Fruit fly (Drosophila melanogaster) whole organism, wandering third instar larva: ENCODE data around the gene betaTub85D.

Experiments
- Abd-B ChIP-seq: fragments of >200 bp; optimal IDR thresholded peaks from 2 replicates; lab custom pipeline; 2017; ENCODE audit warnings: missing biosample characterization, missing genetic modification characterization
- CG32264 ChIP-seq: fragments of 200-800 bp; sonication (Bioruptor generic); optimal IDR thresholded peaks from 2 replicates; lab custom pipeline; 2016; ENCODE audit warnings: missing biosample characterization, missing genetic modification characterization
- CG9705 ChIP-seq: fragments of 200-800 bp; sonication (Bioruptor generic); optimal IDR thresholded peaks from 2 replicates; lab custom pipeline; 2018; ENCODE audit warnings: missing biosample characterization, mild to moderate bottlenecking, missing genetic modification characterization
- CrebA ChIP-seq: fragments of 200-800 bp; sonication (Bioruptor generic); optimal IDR thresholded peaks from 2 replicates; lab custom pipeline; 2016; ENCODE audit warnings: missing biosample characterization, mild to moderate bottlenecking, missing genetic modification characterization, borderline replicate concordance
- Dfd ChIP-seq: fragments of >200 bp; optimal IDR thresholded peaks from 2 replicates; lab custom pipeline; 2017; ENCODE audit warnings: missing biosample characterization, missing genetic modification characterization
- Dif ChIP-seq: fragments of 200-275, 200-300 bp; sonication (Bioruptor generic); optimal IDR thresholded peaks from 2 replicates; lab custom pipeline; 2018; ENCODE audit warnings: missing biosample characterization, missing genetic modification characterization; ENCODE audit not compliant: partially characterized antibody
- GATAd ChIP-seq: sonication (Bioruptor generic); optimal IDR thresholded peaks from 2 replicates; lab custom pipeline; 2016; ENCODE audit warnings: missing biosample characterization, missing genetic modification characterization
- HLH106 ChIP-seq: fragments of 200-800 bp; optimal IDR thresholded peaks from 3 replicates; lab custom pipeline; 2019; ENCODE audit warnings: missing biosample characterization, mild to moderate bottlenecking, missing genetic modification characterization, moderate library complexity
- Hnf4 ChIP-seq: fragments of 200-800 bp; sonication (Bioruptor generic); optimal IDR thresholded peaks from 2 replicates; lab custom pipeline; 2016; ENCODE audit warnings: missing biosample characterization, mild to moderate bottlenecking, missing genetic modification characterization
- Hr78 ChIP-seq: fragments of >200 bp; optimal IDR thresholded peaks from 2 replicates; lab custom pipeline; 2017; ENCODE audit warnings: missing biosample characterization, missing genetic modification characterization
- Hr83 ChIP-seq: fragments of 200-300 bp; sonication (Bioruptor generic); optimal IDR thresholded peaks from 2 replicates; lab custom pipeline; 2016; ENCODE audit warnings: missing biosample characterization, mild to moderate bottlenecking, missing genetic modification characterization, moderate library complexity; ENCODE audit not compliant: poor library complexity, severe bottlenecking
- Jra ChIP-seq: sonication (Bioruptor generic); optimal IDR thresholded peaks from 2 replicates; lab custom pipeline; 2016; ENCODE audit warnings: missing biosample characterization, missing genetic modification characterization
- Mio ChIP-seq: sonication (Bioruptor generic); optimal IDR thresholded peaks from 2 replicates; lab custom pipeline; 2016; ENCODE audit warnings: missing biosample characterization, missing genetic modification characterization
- Myc ChIP-seq: fragments of >200 bp; optimal IDR thresholded peaks from 2 replicates; lab custom pipeline; 2017
- N ChIP-seq: fragments of >200 bp; optimal IDR thresholded peaks from 2 replicates; lab custom pipeline; 2018; ENCODE audit warnings: missing biosample characterization, missing external identifiers, missing genetic modification characterization
- OdsH ChIP-seq: fragments of 200-800 bp; sonication (Bioruptor generic); optimal IDR thresholded peaks from 2 replicates; lab custom pipeline; 2016; ENCODE audit warnings: missing biosample characterization, mild to moderate bottlenecking, missing genetic modification characterization
- Rel ChIP-seq, 2 experiments: fragments of 200-800 bp; sonication (Bioruptor generic) in 1 of 2; optimal IDR thresholded peaks; 2 replicates in 1 of 2; 3 replicates in 1 of 2; lab custom pipeline; 2016 to 2019; ENCODE audit warnings: mild to moderate bottlenecking in 2 of 2, missing biosample characterization in 2 of 2, missing genetic modification characterization in 2 of 2, moderate library complexity in 1 of 2
- Sp1 ChIP-seq: fragments of 200-800 bp; sonication (Bioruptor generic); optimal IDR thresholded peaks from 3 replicates; lab custom pipeline; 2019; ENCODE audit warnings: missing biosample characterization, mild to moderate bottlenecking, missing genetic modification characterization, moderate library complexity
- Vsx2 ChIP-seq: fragments of 200-300, 225-300 bp; sonication (Bioruptor generic); optimal IDR thresholded peaks from 2 replicates; lab custom pipeline; 2018; ENCODE audit warnings: missing biosample characterization, missing genetic modification characterization; ENCODE audit not compliant: partially characterized antibody
- br ChIP-seq: fragments of 200-800 bp; sonication (Bioruptor generic); optimal IDR thresholded peaks from 2 replicates; lab custom pipeline; 2016; ENCODE audit warnings: missing biosample characterization, missing genetic modification characterization
- brk ChIP-seq: fragments of 200-800 bp; sonication (Bioruptor generic); optimal IDR thresholded peaks from 2 replicates; lab custom pipeline; 2016; ENCODE audit warnings: missing biosample characterization, mild to moderate bottlenecking, missing genetic modification characterization
- dl ChIP-seq, 2 experiments: fragments of 175-275, 200-275 bp in 1 of 2; fragments of 200-275 bp in 1 of 2; sonication (Bioruptor generic); optimal IDR thresholded peaks; lab custom pipeline; 2018; ENCODE audit warnings: mild to moderate bottlenecking in 2 of 2, missing biosample characterization in 2 of 2, missing genetic modification characterization in 2 of 2, moderate library complexity in 2 of 2; ENCODE audit not compliant: partially characterized antibody in 2 of 2, insufficient read depth in 1 of 2
- dmrt93B ChIP-seq: fragments of 200-800 bp; sonication (Bioruptor generic); optimal IDR thresholded peaks from 2 replicates; lab custom pipeline; 2018; ENCODE audit warnings: missing biosample characterization, mild to moderate bottlenecking, missing genetic modification characterization
- dsf ChIP-seq: sonication (Bioruptor generic); optimal IDR thresholded peaks from 2 replicates; lab custom pipeline; 2016; ENCODE audit warnings: missing biosample characterization, missing genetic modification characterization, borderline replicate concordance
- ey ChIP-seq: fragments of 200-800 bp; sonication (Bioruptor generic); optimal IDR thresholded peaks from 2 replicates; lab custom pipeline; 2016; ENCODE audit warnings: missing biosample characterization, missing genetic modification characterization
- foxo ChIP-seq, 2 experiments: fragments of 200-800 bp; sonication (Bioruptor generic); optimal IDR thresholded peaks; 2 replicates in 1 of 2; 3 replicates in 1 of 2; lab custom pipeline; 2016 to 2017; ENCODE audit warnings: missing biosample characterization in 2 of 2, missing genetic modification characterization in 2 of 2
- fru ChIP-seq: fragments of 200-800 bp; sonication (Bioruptor generic); optimal IDR thresholded peaks from 3 replicates; lab custom pipeline; 2016; ENCODE audit warnings: missing biosample characterization, mild to moderate bottlenecking, missing genetic modification characterization
- h ChIP-seq: fragments of 200-800 bp; sonication (Bioruptor generic); optimal IDR thresholded peaks from 3 replicates; lab custom pipeline; 2016; ENCODE audit warnings: missing biosample characterization, mild to moderate bottlenecking, missing genetic modification characterization
- jim ChIP-seq: fragments of 175-275, 200-325 bp; sonication (Bioruptor generic); optimal IDR thresholded peaks from 2 replicates; lab custom pipeline; 2016; ENCODE audit warnings: missing biosample characterization, mild to moderate bottlenecking, missing genetic modification characterization
- lola ChIP-seq: fragments of >200 bp; optimal IDR thresholded peaks from 2 replicates; lab custom pipeline; 2017; ENCODE audit warnings: missing biosample characterization, missing genetic modification characterization
- pan ChIP-seq: fragments of >200 bp; optimal IDR thresholded peaks from 2 replicates; lab custom pipeline; 2017
- psq ChIP-seq: fragments of 200-800 bp; sonication (Bioruptor generic); optimal IDR thresholded peaks from 3 replicates; lab custom pipeline; 2017; ENCODE audit warnings: missing biosample characterization, mild to moderate bottlenecking, missing genetic modification characterization, moderate library complexity
- rgr ChIP-seq: fragments of 200-800 bp; sonication (Bioruptor generic); optimal IDR thresholded peaks from 3 replicates; lab custom pipeline; 2016; ENCODE audit warnings: missing biosample characterization, mild to moderate bottlenecking, missing genetic modification characterization
- sage ChIP-seq: fragments of 200-800 bp; sonication (Bioruptor generic); optimal IDR thresholded peaks from 2 replicates; lab custom pipeline; 2016; ENCODE audit warnings: missing biosample characterization, mild to moderate bottlenecking, missing genetic modification characterization
- sv ChIP-seq: fragments of 200-800 bp; sonication (Bioruptor generic); optimal IDR thresholded peaks from 3 replicates; lab custom pipeline; 2016; ENCODE audit warnings: missing biosample characterization, missing genetic modification characterization
- tai ChIP-seq: sonication (Bioruptor generic); optimal IDR thresholded peaks from 2 replicates; lab custom pipeline; 2016; ENCODE audit warnings: missing biosample characterization, missing genetic modification characterization
- usp ChIP-seq: fragments of >200 bp; optimal IDR thresholded peaks from 2 replicates; lab custom pipeline; 2017; ENCODE audit warnings: missing biosample characterization, missing genetic modification characterization
- woc ChIP-seq: sonication (Bioruptor generic); optimal IDR thresholded peaks from 2 replicates; lab custom pipeline; 2016; ENCODE audit warnings: missing biosample characterization, mild to moderate bottlenecking, missing genetic modification characterization

The betaTub85D gene

DNA sequence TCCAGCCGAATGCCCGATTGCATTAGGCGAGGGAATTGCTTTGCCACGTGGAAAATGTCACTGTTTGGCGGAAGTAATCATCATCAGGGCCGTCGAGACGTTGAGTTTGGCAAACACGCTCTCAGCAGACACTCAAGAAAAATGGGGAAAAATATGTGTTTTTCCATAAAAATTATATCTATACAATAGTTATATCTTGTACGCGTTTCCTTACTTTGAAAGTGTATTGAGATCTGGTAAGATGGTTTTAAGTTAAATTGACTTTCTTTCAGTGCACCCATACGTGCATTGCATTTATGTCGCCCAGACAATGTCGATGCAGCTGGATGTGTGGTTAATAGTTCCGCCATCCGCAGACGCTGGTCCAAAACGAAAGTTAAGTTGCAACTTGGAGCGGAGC, 24.1 kb downstream of the betaTub85D start:
- TF ChIP-seq N (GFP tag; lab: Kevin White, UChicago) (no peak), Mio (GFP tag; lab: Kevin White, UChicago) (no peak)

DNA sequence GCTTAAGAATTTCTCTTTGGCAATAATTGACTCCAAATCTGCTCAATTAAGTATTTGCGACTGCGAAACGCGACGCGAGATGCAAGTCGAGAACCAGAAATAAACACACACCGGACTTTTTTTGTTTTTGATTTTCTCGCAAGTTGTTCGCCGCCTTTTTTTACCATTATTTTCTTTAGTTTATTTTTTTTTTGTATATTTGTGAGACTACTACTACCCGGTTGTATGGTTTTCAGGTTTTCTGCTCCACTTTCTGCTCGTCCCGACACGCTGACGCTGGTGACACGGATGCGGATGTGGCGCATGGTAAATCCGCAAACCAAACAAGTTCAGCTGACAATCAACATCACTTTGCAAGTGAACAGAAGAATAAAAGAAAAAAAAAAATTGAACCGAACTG, 29.1 kb downstream of the betaTub85D start:
- no peak for TF ChIP-seq h (GFP tag; lab: Kevin White, UChicago)
- no peak for TF ChIP-seq woc (GFP tag; lab: Kevin White, UChicago)
- TF ChIP-seq tai, result no peak
- TF ChIP-seq Myc (lab: Kevin White, UChicago), result no peak
- no peak for TF ChIP-seq ey (GFP tag; lab: Kevin White, UChicago)
- no peak for TF ChIP-seq GATAd
- TF ChIP-seq CrebA (GFP tag; lab: Kevin White, UChicago), result no peak
- TF ChIP-seq jim (GFP tag; lab: Kevin White, UChicago), result no peak
- no peak for TF ChIP-seq Hr78
- no peak for TF ChIP-seq rgr (GFP tag; lab: Kevin White, UChicago)
- TF ChIP-seq Jra, result no peak
- no peak for TF ChIP-seq Mio (GFP tag; lab: Kevin White, UChicago)
- TF ChIP-seq CG32264, result no peak
- TF ChIP-seq Dif (GFP tag; lab: Kevin White, UChicago), result no peak
- TF ChIP-seq Hnf4, result no peak
- TF ChIP-seq HLH106 (tag; lab: Kevin White, UChicago), result no peak
- TF ChIP-seq lola (GFP tag; lab: Kevin White, UChicago), result no peak
- no peak for TF ChIP-seq CG9705 (GFP tag; lab: Kevin White, UChicago)
- TF ChIP-seq dsf (GFP tag; lab: Kevin White, UChicago), result no peak
- no peak for TF ChIP-seq Abd-B (GFP tag; lab: Kevin White, UChicago)

DNA sequence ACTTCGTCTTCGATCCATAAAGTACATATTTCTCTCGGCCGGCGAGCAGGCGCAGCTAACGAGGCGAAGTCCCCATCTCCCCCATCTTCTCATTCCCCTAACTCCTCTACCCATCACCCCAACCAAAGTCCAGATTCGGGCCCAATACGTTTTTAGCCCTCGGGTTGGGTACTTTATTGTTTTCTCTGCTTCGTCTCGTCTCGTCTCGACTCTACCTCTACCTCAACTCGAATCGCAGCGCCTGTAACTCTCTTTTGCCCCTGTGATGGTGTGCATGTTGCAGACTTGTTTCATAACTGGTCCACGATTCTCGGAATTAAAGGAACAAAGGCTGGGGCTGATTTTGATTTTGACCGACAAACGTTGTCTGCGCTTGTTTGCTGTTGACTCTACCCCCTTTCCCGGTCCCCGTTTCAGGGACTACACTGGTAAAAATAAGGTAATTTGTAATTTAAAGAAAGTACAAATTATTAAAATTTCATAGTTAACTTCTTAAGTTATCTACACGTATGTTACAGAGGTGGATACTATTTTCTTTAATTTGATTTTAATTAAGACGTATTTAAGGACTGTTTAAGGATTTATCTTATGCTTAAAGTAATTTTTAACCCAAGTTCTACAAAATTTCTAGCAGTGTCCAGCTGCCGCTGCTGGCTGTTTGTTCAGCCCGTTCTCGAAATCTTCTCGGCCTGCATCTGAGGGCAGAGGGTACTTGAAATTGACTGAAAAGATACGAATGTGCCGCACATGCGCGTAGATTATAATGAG, 31.3 kb downstream of the betaTub85D start:
- TF ChIP-seq br (GFP tag; lab: Kevin White, UChicago) (peak; percentile 88), dmrt93B (GFP tag; lab: Kevin White, UChicago) (peak; percentile 79), fru (GFP tag; lab: Kevin White, UChicago) (peak; percentile 96), psq (GFP tag; lab: Kevin White, UChicago) (peak; percentile 93), Hnf4 (peak; percentile 94), Hr83 (peak; percentile 82), Abd-B (GFP tag; lab: Kevin White, UChicago) (no peak), foxo (GFP tag; optimal IDR thresholded peaks at IDR 0.05; lab: Kevin White, UChicago) (peak in 1 of 2 experiments; percentile 93), lola (GFP tag; lab: Kevin White, UChicago) (no peak), brk (GFP tag; lab: Kevin White, UChicago) (peak; percentile 81), N (GFP tag; lab: Kevin White, UChicago) (no peak), h (GFP tag; lab: Kevin White, UChicago) (peak; percentile 95), jim (GFP tag; lab: Kevin White, UChicago) (no peak), sv (GFP tag; lab: Kevin White, UChicago) (no peak), Rel (GFP tag; optimal IDR thresholded peaks at IDR 0.05; lab: Kevin White, UChicago) (peak; percentile 73), Rel (tag; optimal IDR thresholded peaks at IDR 0.05; lab: Kevin White, UChicago) (peak; percentile 68), pan (lab: Kevin White, UChicago) (no peak), rgr (GFP tag; lab: Kevin White, UChicago) (peak; percentile 88), OdsH (GFP tag; lab: Kevin White, UChicago) (peak; percentile 93), sage (GFP tag; lab: Kevin White, UChicago) (peak; percentile 86), dl (GFP tag; optimal IDR thresholded peaks at IDR 0.05; lab: Kevin White, UChicago; ENCODE audit: insufficient read depth in 1 of 2, partially characterized antibody in 2 of 2) (no peak), Myc (lab: Kevin White, UChicago) (no peak), HLH106 (tag; lab: Kevin White, UChicago) (peak; percentile 95), GATAd (peak; percentile 11), Vsx2 (GFP tag; lab: Kevin White, UChicago) (peak; percentile 71), CG9705 (GFP tag; lab: Kevin White, UChicago) (peak; percentile 76), CrebA (GFP tag; lab: Kevin White, UChicago) (peak; percentile 64), Dif (GFP tag; lab: Kevin White, UChicago) (peak; percentile 6), Sp1 (GFP tag; lab: Kevin White, UChicago) (peak; percentile 96), usp (GFP tag; lab: Kevin White, UChicago) (no peak), Jra (peak; percentile 51), Mio (GFP tag; lab: Kevin White, UChicago) (no peak), ey (GFP tag; lab: Kevin White, UChicago) (peak; percentile 88), CG32264 (peak; percentile 73), Dfd (GFP tag; lab: Kevin White, UChicago) (no peak), tai (peak; percentile 71), woc (GFP tag; lab: Kevin White, UChicago) (peak; percentile 98), dsf (GFP tag; lab: Kevin White, UChicago) (peak; percentile 61), Hr78 (no peak)
